Worm (Caenorhabditis elegans): Measurements from ENCODE around the gene eco-1.

Gene eco-1

DNA sequence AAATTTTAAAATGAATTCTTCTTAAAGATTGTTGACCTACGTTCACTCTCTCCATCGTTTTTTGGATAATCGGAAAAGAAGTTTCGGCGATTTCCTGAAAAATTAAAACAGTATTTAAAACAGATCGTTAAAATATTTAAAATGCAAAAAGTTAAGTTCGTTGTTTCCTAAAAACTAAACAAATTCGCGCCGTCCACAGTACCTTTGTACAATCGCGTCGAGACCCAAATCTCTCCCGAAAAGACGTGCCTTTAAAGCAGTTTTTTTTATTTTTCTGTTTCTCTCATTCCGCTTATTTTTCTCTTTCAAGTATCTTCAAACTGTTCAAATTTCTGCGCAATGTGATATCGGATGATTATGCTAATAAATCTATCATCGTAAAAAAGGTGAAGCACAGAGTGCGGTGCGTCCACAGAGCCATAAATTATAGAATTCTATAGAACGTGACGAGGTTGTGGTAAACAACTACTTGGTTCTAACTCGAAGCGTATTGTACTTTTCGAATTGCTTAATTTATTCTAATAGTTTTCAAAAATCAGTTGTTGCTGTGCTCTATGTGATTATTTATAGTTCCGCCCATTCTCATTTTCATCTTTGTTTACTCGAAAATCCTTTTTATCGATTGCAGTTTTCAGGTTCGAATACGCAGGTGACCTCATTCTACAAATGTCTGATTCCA lies 48.1 kb downstream of the eco-1 start, which contains the start of the genes F56C9.6 and F56C9.3:
TSS of gene F56C9.6 (minus strand) at position 112 of the 679 bp plus-strand sequence.
TSS of gene F56C9.3 (plus strand) at position 629 of the 679 bp plus-strand sequence.
- TF ChIP-seq ztf-23 (GFP tag; IDR thresholded peaks at IDR 0.05), result no peak
- TF ChIP-seq cog-1 (tag; optimal IDR thresholded peaks at IDR 0.05), result no peak
- no peak for TF ChIP-seq flt-1 (GFP tag; IDR thresholded peaks at IDR 0.05)
- TF ChIP-seq tab-1 (GFP tag; IDR thresholded peaks at IDR 0.05), result no peak
- TF ChIP-seq klf-2 (GFP tag; conservative IDR thresholded peaks at IDR 0.05), result no peak
- TF ChIP-seq ref-1 (GFP tag; conservative IDR thresholded peaks at IDR 0.05), result no peak
- TF ChIP-seq T22C8.4 (GFP tag; IDR thresholded peaks at IDR 0.05), result no peak
- no peak for TF ChIP-seq med-1 (GFP tag; optimal IDR thresholded peaks at IDR 0.05; ENCODE audit: insufficient read depth)
- TF ChIP-seq ztf-29 (GFP tag; IDR thresholded peaks at IDR 0.05), result no peak

DNA sequence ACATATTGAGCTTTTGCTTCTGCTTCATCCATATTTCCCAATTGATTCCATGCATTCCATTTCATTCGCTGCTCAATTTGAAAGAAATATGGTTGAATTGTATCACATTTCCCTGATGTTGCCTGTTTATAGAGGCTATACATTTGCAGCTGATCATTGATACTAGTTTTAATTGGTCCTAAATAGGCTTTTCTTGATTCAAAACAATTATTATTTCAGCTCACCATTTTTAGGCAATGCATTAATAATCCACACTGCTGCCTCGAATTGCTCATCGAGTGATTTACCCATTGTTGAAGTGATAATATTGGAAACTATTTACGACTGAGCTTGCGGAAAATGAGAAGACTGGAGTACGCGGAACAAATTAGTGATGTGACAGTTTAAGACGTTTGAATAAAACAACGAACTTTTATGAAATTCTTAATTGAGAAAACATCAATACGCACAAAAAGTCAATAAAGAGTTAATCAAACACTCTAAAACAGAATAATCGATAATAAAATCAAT lies 50.2 kb downstream of the eco-1 start, which contains the start of gene acbp-4:
TSS of gene acbp-4 (minus strand) at position 510 of the 510 bp plus-strand sequence.
- TF ChIP-seq flt-1 (GFP tag; IDR thresholded peaks at IDR 0.05), result no peak
- no peak for TF ChIP-seq T22C8.4 (GFP tag; IDR thresholded peaks at IDR 0.05)
- TF ChIP-seq ztf-23 (GFP tag; IDR thresholded peaks at IDR 0.05), result no peak
- no peak for TF ChIP-seq ref-1 (GFP tag; conservative IDR thresholded peaks at IDR 0.05)
- TF ChIP-seq tab-1 (GFP tag; IDR thresholded peaks at IDR 0.05), result no peak
- no peak for TF ChIP-seq med-1 (GFP tag; optimal IDR thresholded peaks at IDR 0.05; ENCODE audit: insufficient read depth)
- TF ChIP-seq cog-1 (tag; optimal IDR thresholded peaks at IDR 0.05), result no peak

All from whole organism, midembryonic.